Worm (Caenorhabditis elegans): ENCODE data around the gene irld-67.

The irld-67 gene

ce11 chrII:2888957-2889630 lies 45.2 kb downstream of the irld-67 start, which contains the start of gene pinn-1 (continued):
- peak; percentile 58 for TF ChIP-seq tbx-2 (tag; optimal IDR thresholded peaks at IDR 0.05)
- no peak for TF ChIP-seq mdl-1 (tag; optimal IDR thresholded peaks at IDR 0.05)
- peak; percentile 90 for TF ChIP-seq pha-4 (tag; optimal IDR thresholded peaks at IDR 0.05)

- TF ChIP-seq nhr-12 (tag; optimal IDR thresholded peaks at IDR 0.05) = no peak
- TF ChIP-seq elt-3 (tag; optimal IDR thresholded peaks at IDR 0.05) = no peak
- TF ChIP-seq aly-2 (tag; optimal IDR thresholded peaks at IDR 0.05) = no peak
- no peak for TF ChIP-seq unc-39 (tag; optimal IDR thresholded peaks at IDR 0.05)
- no peak for TF ChIP-seq eor-1 (tag; optimal IDR thresholded peaks at IDR 0.05)
- no peak for TF ChIP-seq ama-1 (optimal IDR thresholded peaks at IDR 0.05)
- TF ChIP-seq fkh-10 (GFP tag; optimal IDR thresholded peaks at IDR 0.05) = no peak
- peak; percentile 94 for TF ChIP-seq ceh-28 (tag; optimal IDR thresholded peaks at IDR 0.05)
Observed at ce11 chrII:2885518-2886449, 48.5 kb downstream of the irld-67 start.

- no peak for TF ChIP-seq ceh-9 (tag; optimal IDR thresholded peaks at IDR 0.05)
- no peak for TF ChIP-seq zag-1 (tag; optimal IDR thresholded peaks at IDR 0.05)
- no peak for TF ChIP-seq ztf-4 (tag; optimal IDR thresholded peaks at IDR 0.05)
- no peak for TF ChIP-seq pqm-1 (tag; optimal IDR thresholded peaks at IDR 0.05)
- no peak for TF ChIP-seq fkh-10 (GFP tag; optimal IDR thresholded peaks at IDR 0.05)
- TF ChIP-seq nfya-1 (tag; optimal IDR thresholded peaks at IDR 0.05; ENCODE audit: insufficient read depth) = no peak
- TF ChIP-seq mdl-1 (tag; optimal IDR thresholded peaks at IDR 0.05) = no peak
- no peak for TF ChIP-seq fos-1 (tag; optimal IDR thresholded peaks at IDR 0.05)
Observed at ce11 chrII:2884810-2885209, 49.4 kb downstream of the irld-67 start, which contains the start of gene pigw-1. Gene pigw-1 (minus strand): TSS chrII:2884910.
